Worm (Caenorhabditis elegans): ENCODE results near the gene F43C11.6.

- TF ChIP-seq lin-13 (tag; optimal IDR thresholded peaks at IDR 0.05) (no peak), unc-62 (GFP tag; optimal IDR thresholded peaks at IDR 0.05) (no peak), unc-39 (tag; optimal IDR thresholded peaks at IDR 0.05) (no peak), nhr-12 (tag; optimal IDR thresholded peaks at IDR 0.05) (no peak), snpc-4 (tag; optimal IDR thresholded peaks at IDR 0.05) (no peak), sptf-1 (tag; optimal IDR thresholded peaks at IDR 0.05) (no peak), ztf-11 (tag; optimal IDR thresholded peaks at IDR 0.05) (no peak), nhr-237 (tag; optimal IDR thresholded peaks at IDR 0.05) (no peak)
Measured at ce11 chrII:2363673-2364072, 21.4 kb downstream of the F43C11.6 start, which contains the start of gene F43C11.11.
